Worm (Caenorhabditis elegans) whole organism, L4 larva: ENCODE data around the gene srz-13.

ENCODE experiments used
- Y105C5A.15 ChIP-seq: fragments of 200-800 bp; sonication (Bioruptor generic); IDR thresholded peaks from 2 replicates; pipeline ENCODE4 v1.3.6; 2022; ENCODE audit warnings: missing genetic modification characterization, missing compliant biosample characterization
- ama-1 ChIP-seq: fragments of 150-350 bp; optimal IDR thresholded peaks from 2 replicates; lab custom pipeline; 2014; ENCODE audit warnings: inconsistent platforms, mixed read lengths
- mdl-1 ChIP-seq, 2 experiments: fragments of 150-350 bp in 1 of 2; sonication (generic microtip) in 1 of 2; optimal IDR thresholded peaks; 2 replicates each; lab custom pipeline; 2014 to 2017; ENCODE audit warnings: missing biosample characterization in 2 of 2, missing genetic modification characterization in 2 of 2
- mep-1 ChIP-seq: fragments of 150-350 bp; sonication (generic microtip); optimal IDR thresholded peaks from 3 replicates; lab custom pipeline; 2014; ENCODE audit warnings: missing biosample characterization, missing genetic modification characterization
- nhr-10 ChIP-seq: fragments of 150-350 bp; optimal IDR thresholded peaks from 2 replicates; lab custom pipeline; 2014; ENCODE audit warnings: missing biosample characterization, missing genetic modification characterization
- nhr-11 ChIP-seq: fragments of 150-350 bp; optimal IDR thresholded peaks from 2 replicates; lab custom pipeline; 2014; ENCODE audit warnings: missing biosample characterization, missing genetic modification characterization
- nhr-237 ChIP-seq: sonication (generic microtip); optimal IDR thresholded peaks from 2 replicates; lab custom pipeline; 2017; ENCODE audit warnings: missing biosample characterization, missing genetic modification characterization
- nhr-25 ChIP-seq: sonication (generic microtip); optimal IDR thresholded peaks from 2 replicates; lab custom pipeline; 2017; ENCODE audit warnings: missing genetic modification characterization, mild to moderate bottlenecking, missing compliant biosample characterization, antibody characterized with exemption, moderate library complexity, borderline replicate concordance; ENCODE audit not compliant: insufficient read depth
- nhr-28 ChIP-seq: fragments of 150-350 bp; optimal IDR thresholded peaks from 2 replicates; lab custom pipeline; 2014; ENCODE audit warnings: missing biosample characterization, missing genetic modification characterization
- nhr-41 ChIP-seq: fragments of 200-800 bp; sonication (Bioruptor generic); IDR thresholded peaks from 2 replicates; pipeline ENCODE4 v1.3.6; 2022; ENCODE audit warnings: missing genetic modification reagents, missing genetic modification characterization, missing compliant biosample characterization

ce11 chrV:16195379-16195778 lies 13.2 kb downstream of the srz-13 start, which contains the start of gene rabr-3:
- no peak for TF ChIP-seq Y105C5A.15
- TF ChIP-seq mdl-1 (tag; optimal IDR thresholded peaks at IDR 0.05; lab: Kevin White, UChicago) = no peak
- no peak for TF ChIP-seq ama-1 (lab: Kevin White, UChicago)
- TF ChIP-seq nhr-11 (tag; lab: Kevin White, UChicago) = no peak
- no peak for TF ChIP-seq nhr-28 (tag; lab: Kevin White, UChicago)
- no peak for TF ChIP-seq nhr-41 (GFP tag; lab: Robert Waterston, UW)
- no peak for TF ChIP-seq nhr-25 (tag; lab: Kevin White, UChicago)
- no peak for TF ChIP-seq nhr-237
- TF ChIP-seq mep-1 (tag; lab: Kevin White, UChicago) = no peak
- no peak for TF ChIP-seq nhr-10 (tag; lab: Kevin White, UChicago)
